Worm (Caenorhabditis elegans): ENCODE data around the gene oac-46.

oac-46 gene

ce11 chrII:8877032-8877985, 25.4 kb upstream of the oac-46 start:
- no peak for TF ChIP-seq unc-62 (GFP tag; optimal IDR thresholded peaks at IDR 0.05)

ce11 chrII:8873842-8874241, 21.9 kb upstream of the oac-46 start, which contains the start of gene T07D4.2:
Gene T07D4.2 (minus strand): TSS chrII:8873942.
- no peak for TF ChIP-seq unc-62 (GFP tag; optimal IDR thresholded peaks at IDR 0.05)

- no peak for TF ChIP-seq unc-62 (GFP tag; optimal IDR thresholded peaks at IDR 0.05)
Observed at ce11 chrII:8866844-8867243, 14.9 kb upstream of the oac-46 start.

- no peak for TF ChIP-seq unc-62 (GFP tag; optimal IDR thresholded peaks at IDR 0.05)
Observed at ce11 chrII:8865078-8865477, 13.2 kb upstream of the oac-46 start, which contains the start of gene npr-20. Gene npr-20 (minus strand): TSS chrII:8865178.

- TF ChIP-seq unc-62 (GFP tag; optimal IDR thresholded peaks at IDR 0.05): no peak
Observed at ce11 chrII:8859596-8859995, 7.7 kb upstream of the oac-46 start, which contains the start of gene snb-6. Gene snb-6 (minus strand): TSS chrII:8859696.

ce11 chrII:8857074-8857473, 5.2 kb upstream of the oac-46 start:
- no peak for TF ChIP-seq unc-62 (GFP tag; optimal IDR thresholded peaks at IDR 0.05)

ce11 chrII:8856524-8856923, 4.6 kb upstream of the oac-46 start:
- TF ChIP-seq unc-62 (GFP tag; optimal IDR thresholded peaks at IDR 0.05): no peak

- no peak for TF ChIP-seq unc-62 (GFP tag; optimal IDR thresholded peaks at IDR 0.05)
Observed at ce11 chrII:8854874-8855273, 3.0 kb upstream of the oac-46 start.

- no peak for TF ChIP-seq unc-62 (GFP tag; optimal IDR thresholded peaks at IDR 0.05)
Observed at ce11 chrII:8853960-8854359, 2.1 kb upstream of the oac-46 start.

ce11 chrII:8853238-8853637, 1.3 kb upstream of the oac-46 start:
- no peak for TF ChIP-seq unc-62 (GFP tag; optimal IDR thresholded peaks at IDR 0.05)

- no peak for TF ChIP-seq unc-62 (GFP tag; optimal IDR thresholded peaks at IDR 0.05)
Observed at ce11 chrII:8848984-8849383, 2.9 kb downstream of the oac-46 start.

ce11 chrII:8845932-8846331, 6.0 kb downstream of the oac-46 start:
- TF ChIP-seq unc-62 (GFP tag; optimal IDR thresholded peaks at IDR 0.05): no peak

ce11 chrII:8845298-8845697, 6.6 kb downstream of the oac-46 start, which contains the start of gene agxt-1:
Gene agxt-1 (plus strand): TSS chrII:8845598.
- TF ChIP-seq unc-62 (GFP tag; optimal IDR thresholded peaks at IDR 0.05): no peak

- TF ChIP-seq unc-62 (GFP tag; optimal IDR thresholded peaks at IDR 0.05): no peak
Observed at ce11 chrII:8844465-8845126, 7.3 kb downstream of the oac-46 start, which contains the start of gene F46C5.6. Gene F46C5.6 (minus strand): TSS chrII:8844515.

ce11 chrII:8839025-8839424, 12.9 kb downstream of the oac-46 start, which contains the start of gene F46C5.7:
Gene F46C5.7 (plus strand): TSS chrII:8839325.
- TF ChIP-seq unc-62 (GFP tag; optimal IDR thresholded peaks at IDR 0.05): no peak

ce11 chrII:8835857-8836256, 16.0 kb downstream of the oac-46 start, which contains the start of gene F46C5.4:
Gene F46C5.4 (plus strand): TSS chrII:8836078.
- no peak for TF ChIP-seq unc-62 (GFP tag; optimal IDR thresholded peaks at IDR 0.05)

All from whole organism, dauer.